Fruit fly (Drosophila melanogaster) whole organism, embryonic: ENCODE data around the gene asun.

ENCODE experiments used
- Adf1 ChIP-seq: fragments of 200-800 bp; sonication (Bioruptor generic); IDR thresholded peaks from 2 replicates; pipeline ENCODE4 v1.3.6; 2022; ENCODE audit warnings: missing biosample characterization, missing genetic modification characterization
- Bdp1 ChIP-seq: fragments of 200-800 bp; sonication (Bioruptor generic); optimal IDR thresholded peaks from 3 replicates; lab custom pipeline; 2016; ENCODE audit warnings: missing biosample characterization, missing genetic modification characterization
- CG10274 ChIP-seq: fragments of 200-800 bp; sonication (Bioruptor generic); optimal IDR thresholded peaks from 3 replicates; lab custom pipeline; 2017; ENCODE audit warnings: missing biosample characterization, mild to moderate bottlenecking, missing genetic modification characterization
- CG10431 ChIP-seq: fragments of 200-800 bp; sonication (Bioruptor generic); optimal IDR thresholded peaks from 3 replicates; lab custom pipeline; 2018; ENCODE audit warnings: missing biosample characterization, mild to moderate bottlenecking, missing genetic modification characterization
- CG10462 ChIP-seq: fragments of 200-800 bp; sonication (Bioruptor generic); optimal IDR thresholded peaks from 2 replicates; lab custom pipeline; 2016; ENCODE audit warnings: missing biosample characterization, missing genetic modification characterization
- CG12219 ChIP-seq: fragments of 200-800 bp; sonication (Bioruptor generic); optimal IDR thresholded peaks from 3 replicates; lab custom pipeline; 2018; ENCODE audit warnings: missing biosample characterization, mild to moderate bottlenecking, missing genetic modification characterization
- CG13296 ChIP-seq: fragments of 200-800 bp; sonication (Bioruptor generic); optimal IDR thresholded peaks from 3 replicates; lab custom pipeline; 2018; ENCODE audit warnings: missing biosample characterization, mild to moderate bottlenecking, missing genetic modification characterization
- CG13624 ChIP-seq: fragments of 200-800 bp; sonication (Bioruptor generic); optimal IDR thresholded peaks from 2 replicates; lab custom pipeline; 2016; ENCODE audit warnings: missing biosample characterization, missing genetic modification characterization
- CG14860 ChIP-seq: fragments of 200-800 bp; sonication (Bioruptor generic); IDR thresholded peaks from 3 replicates; pipeline ENCODE4 v1.3.6; 2022; ENCODE audit warnings: missing biosample characterization, missing genetic modification characterization; ENCODE audit not compliant: partially characterized antibody
- CG16815 ChIP-seq: fragments of 200-800 bp; sonication (Bioruptor generic); optimal IDR thresholded peaks from 3 replicates; lab custom pipeline; 2017; ENCODE audit warnings: missing biosample characterization, mild to moderate bottlenecking, missing genetic modification characterization
- CG17361 ChIP-seq: fragments of 200-800 bp; sonication (Bioruptor generic); IDR thresholded peaks from 3 replicates; pipeline ENCODE4 v1.3.6; 2022; ENCODE audit warnings: missing biosample characterization, missing genetic modification characterization
- CG32532 ChIP-seq: fragments of 200-800 bp; sonication (Bioruptor generic); IDR thresholded peaks from 2 replicates; pipeline ENCODE4 v1.3.6; 2022; ENCODE audit warnings: missing biosample characterization, missing genetic modification characterization
- CG3407 ChIP-seq: fragments of 200-800 bp; sonication (Bioruptor generic); optimal IDR thresholded peaks from 2 replicates; lab custom pipeline; 2018; ENCODE audit warnings: missing biosample characterization, mild to moderate bottlenecking, missing genetic modification characterization
- CG6683 ChIP-seq: fragments of 200-800 bp; sonication (Bioruptor generic); optimal IDR thresholded peaks from 2 replicates; lab custom pipeline; 2017; ENCODE audit warnings: missing biosample characterization, mild to moderate bottlenecking, missing genetic modification characterization, missing genetic modification reagents
- CG7928 ChIP-seq: fragments of 200-800 bp; sonication (Bioruptor generic); optimal IDR thresholded peaks from 2 replicates; lab custom pipeline; 2017; ENCODE audit warnings: missing biosample characterization, mild to moderate bottlenecking, missing genetic modification characterization
- CG8089 ChIP-seq: fragments of 200-800 bp; sonication (Bioruptor generic); optimal IDR thresholded peaks from 3 replicates; lab custom pipeline; 2016; ENCODE audit warnings: missing biosample characterization, missing genetic modification characterization
- Camta ChIP-seq: fragments of 200-800 bp; sonication (Bioruptor generic); optimal IDR thresholded peaks from 2 replicates; lab custom pipeline; 2016; ENCODE audit warnings: missing biosample characterization, missing genetic modification characterization
- E2f2 ChIP-seq: fragments of 200-800 bp; sonication (Bioruptor generic); IDR thresholded peaks from 2 replicates; pipeline ENCODE4 v1.3.6; 2022; ENCODE audit warnings: missing biosample characterization, missing genetic modification characterization
- Med ChIP-seq: fragments of 200-800 bp; sonication (Bioruptor generic); peaks from one replicate; lab custom pipeline; 2016; ENCODE audit warnings: missing biosample characterization, missing genetic modification characterization, mild to moderate bottlenecking, inconsistent platforms, moderate library complexity
- NC2β ChIP-seq: fragments of 200-800 bp; sonication (Bioruptor generic); optimal IDR thresholded peaks from 2 replicates; lab custom pipeline; 2016; ENCODE audit warnings: missing biosample characterization, missing genetic modification characterization
- NK7.1 ChIP-seq: fragments of 200-800 bp; sonication (Bioruptor generic); optimal IDR thresholded peaks from 3 replicates; lab custom pipeline; 2016; ENCODE audit warnings: missing biosample characterization, missing genetic modification characterization
- Poxn ChIP-seq: fragments of 200-800 bp; sonication (Bioruptor generic); IDR thresholded peaks from 2 replicates; pipeline ENCODE4 v1.3.6; 2022; ENCODE audit warnings: missing biosample characterization, missing genetic modification characterization
- al ChIP-seq: fragments of 200-800 bp; sonication (Bioruptor generic); IDR thresholded peaks from 2 replicates; pipeline ENCODE4 v1.3.6; 2022; ENCODE audit warnings: missing biosample characterization, missing genetic modification characterization
- cg ChIP-seq: fragments of 200-800 bp; sonication (Bioruptor generic); optimal IDR thresholded peaks from 3 replicates; lab custom pipeline; 2019; ENCODE audit warnings: missing biosample characterization, mild to moderate bottlenecking, missing genetic modification characterization, moderate library complexity
- eve ChIP-seq, 2 experiments: fragments of >200 bp; optimal IDR thresholded peaks; 2 replicates each; lab custom pipeline; 2017; ENCODE audit warnings: missing biosample characterization in 2 of 2, missing genetic modification characterization in 2 of 2
- gcm2 ChIP-seq: fragments of 200-800 bp; sonication (Bioruptor generic); optimal IDR thresholded peaks from 2 replicates; lab custom pipeline; 2016; ENCODE audit warnings: missing biosample characterization, missing genetic modification characterization
- gsb-n ChIP-seq: fragments of 200-800 bp; sonication (Bioruptor generic); optimal IDR thresholded peaks from 3 replicates; lab custom pipeline; 2018; ENCODE audit warnings: missing biosample characterization, mild to moderate bottlenecking, missing genetic modification characterization
- gt ChIP-seq: fragments of 200-800 bp; sonication (Bioruptor generic); IDR thresholded peaks from 2 replicates; pipeline ENCODE4 v1.3.6; 2022; ENCODE audit warnings: missing biosample characterization, missing genetic modification characterization
- ken ChIP-seq: fragments of 200-800 bp; sonication (Bioruptor generic); IDR thresholded peaks from 3 replicates; pipeline ENCODE4 v1.3.6; 2022; ENCODE audit warnings: missing biosample characterization, missing genetic modification characterization
- mam ChIP-seq: fragments of 200-800 bp; sonication (Bioruptor generic); optimal IDR thresholded peaks from 3 replicates; lab custom pipeline; 2016; ENCODE audit warnings: missing biosample characterization, missing genetic modification characterization
- onecut ChIP-seq: fragments of 200-800 bp; sonication (Bioruptor generic); IDR thresholded peaks from 2 replicates; pipeline ENCODE4 v1.3.6; 2022; ENCODE audit warnings: missing biosample characterization, missing genetic modification characterization
- pho ChIP-seq: fragments of 200-800 bp; sonication (Bioruptor generic); optimal IDR thresholded peaks from 2 replicates; lab custom pipeline; 2016; ENCODE audit warnings: missing biosample characterization, missing genetic modification characterization
- psq ChIP-seq: fragments of 200-800 bp; sonication (Bioruptor generic); optimal IDR thresholded peaks from 2 replicates; lab custom pipeline; 2017; ENCODE audit warnings: missing biosample characterization, missing genetic modification characterization
- seq ChIP-seq: fragments of 200-800 bp; sonication (Bioruptor generic); IDR thresholded peaks from 2 replicates; pipeline ENCODE4 v1.3.6; 2022; ENCODE audit warnings: missing biosample characterization, missing genetic modification characterization
- sob ChIP-seq: fragments of 200-800 bp; sonication (Bioruptor generic); IDR thresholded peaks from 2 replicates; pipeline ENCODE4 v1.3.6; 2022; ENCODE audit warnings: missing biosample characterization, missing genetic modification characterization
- ssp ChIP-seq: fragments of 200-800 bp; sonication (Bioruptor generic); IDR thresholded peaks from 2 replicates; pipeline ENCODE4 v1.3.6; 2022; ENCODE audit warnings: missing biosample characterization, missing genetic modification characterization
- stc ChIP-seq: fragments of 200-800 bp; sonication (Bioruptor generic); IDR thresholded peaks from 2 replicates; pipeline ENCODE4 v1.3.6; 2022; ENCODE audit warnings: missing biosample characterization, missing genetic modification characterization
- unc-4 ChIP-seq: fragments of 200-800 bp; sonication (Bioruptor generic); IDR thresholded peaks from 2 replicates; pipeline ENCODE4 v1.3.6; 2022; ENCODE audit warnings: missing biosample characterization, missing genetic modification characterization; ENCODE audit not compliant: partially characterized antibody
- wdn ChIP-seq: fragments of 200-800 bp; sonication (Bioruptor generic); IDR thresholded peaks from 2 replicates; pipeline ENCODE4 v1.3.6; 2022; ENCODE audit warnings: missing biosample characterization, missing genetic modification characterization
- zfh1 ChIP-seq: fragments of 200-800 bp; sonication (Bioruptor generic); IDR thresholded peaks from 3 replicates; pipeline ENCODE4 v1.3.6; 2022; ENCODE audit warnings: missing biosample characterization, missing genetic modification characterization

The asun gene

DNA sequence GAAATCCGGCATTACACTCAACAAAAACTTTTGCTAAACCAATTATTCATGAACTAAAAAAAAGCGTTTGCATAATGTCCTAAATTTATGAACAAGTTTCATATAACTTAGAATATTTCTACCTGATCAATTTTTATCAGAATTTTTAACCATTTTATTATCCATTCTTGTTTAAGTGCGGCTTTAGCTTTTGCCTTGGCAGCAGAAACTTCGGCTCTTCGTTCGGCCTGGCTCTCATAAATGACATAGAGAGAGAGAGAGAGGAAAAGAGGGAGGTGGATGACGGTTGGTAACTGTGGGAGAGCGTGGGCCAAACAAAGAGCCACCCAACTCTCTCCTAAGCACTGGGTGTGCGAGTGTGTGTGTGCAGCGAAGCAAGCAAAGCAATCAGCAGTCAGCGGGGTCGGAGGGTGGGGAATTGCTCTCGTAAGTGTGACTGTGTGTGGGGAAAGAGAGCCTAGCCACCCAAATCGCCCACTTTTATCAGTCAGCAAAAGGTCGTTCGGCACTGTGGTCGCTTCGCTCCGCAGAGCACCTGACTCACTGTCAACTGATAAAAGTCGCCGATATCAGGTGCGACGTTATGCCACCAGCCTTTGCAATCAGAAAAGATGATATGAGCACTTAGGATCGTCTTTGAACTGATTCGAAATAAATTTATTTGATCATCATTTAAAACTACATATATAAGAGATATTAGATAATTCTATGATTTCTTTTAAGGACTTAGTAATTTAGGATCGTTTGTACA lies 39.5 kb upstream of the asun start (continued):
- no peak for TF ChIP-seq CG17361 (GFP tag; lab: Robert Waterston, UW)
- no peak for TF ChIP-seq ken (GFP tag; lab: Robert Waterston, UW)
- no peak for TF ChIP-seq stc (GFP tag; lab: Robert Waterston, UW)
- TF ChIP-seq unc-4 (GFP tag; lab: Robert Waterston, UW), result no peak
- TF ChIP-seq pho, result peak; percentile 96
- TF ChIP-seq CG7928 (GFP tag; lab: Kevin White, UChicago), result peak; percentile 76
- TF ChIP-seq CG10462 (GFP tag; lab: Kevin White, UChicago), result peak; percentile 95
- peak; percentile 80 for TF ChIP-seq CG10274 (GFP tag; lab: Kevin White, UChicago)
- no peak for TF ChIP-seq CG14860 (GFP tag; lab: Robert Waterston, UW)
- peak; percentile 98 for TF ChIP-seq CG6683 (GFP tag; lab: Kevin White, UChicago)
- peak; percentile 94 for TF ChIP-seq CG8089 (GFP tag; lab: Kevin White, UChicago)
- no peak for TF ChIP-seq al (GFP tag; lab: Robert Waterston, UW)
- TF ChIP-seq Adf1 (GFP tag; lab: Robert Waterston, UW), result no peak
- peak; percentile 97 for TF ChIP-seq NK7.1 (GFP tag; lab: Kevin White, UChicago)
- TF ChIP-seq CG13624 (GFP tag; lab: Kevin White, UChicago), result peak; percentile 98
- no peak for TF ChIP-seq ssp (GFP tag; lab: Robert Waterston, UW)
- peak; percentile 96 for TF ChIP-seq NC2β
- peak in 1 of 2 experiments; percentile 99 for TF ChIP-seq eve (GFP tag; optimal IDR thresholded peaks at IDR 0.05; lab: Kevin White, UChicago)
- TF ChIP-seq gt (GFP tag; lab: Robert Waterston, UW), result no peak
- peak; percentile 88 for TF ChIP-seq Bdp1 (GFP tag; lab: Kevin White, UChicago)
- peak; percentile 96 for TF ChIP-seq CG3407 (GFP tag; lab: Kevin White, UChicago)
- no peak for TF ChIP-seq CG32532 (GFP tag; lab: Robert Waterston, UW)
- peak; percentile 99 for TF ChIP-seq Med
- TF ChIP-seq psq (GFP tag; lab: Kevin White, UChicago), result peak; percentile 90
- TF ChIP-seq wdn (GFP tag; lab: Robert Waterston, UW), result no peak
- no peak for TF ChIP-seq seq (GFP tag; lab: Robert Waterston, UW)
- peak; percentile 93 for TF ChIP-seq gcm2 (GFP tag; lab: Kevin White, UChicago)
- TF ChIP-seq mam (GFP tag; lab: Kevin White, UChicago), result peak; percentile 97
- no peak for TF ChIP-seq Poxn (GFP tag; lab: Robert Waterston, UW)
- TF ChIP-seq CG13296 (GFP tag; lab: Kevin White, UChicago), result peak; percentile 98
- peak; percentile 95 for TF ChIP-seq CG10431 (GFP tag; lab: Kevin White, UChicago)
- TF ChIP-seq gsb-n (tag; lab: Kevin White, UChicago), result peak; percentile 99
- peak; percentile 95 for TF ChIP-seq CG12219
- peak; percentile 91 for TF ChIP-seq cg
- no peak for TF ChIP-seq sob
- TF ChIP-seq E2f2 (GFP tag; lab: Robert Waterston, UW), result no peak
- TF ChIP-seq Camta (GFP tag; lab: Kevin White, UChicago), result peak; percentile 97
- no peak for TF ChIP-seq zfh1 (GFP tag; lab: Robert Waterston, UW)
- TF ChIP-seq CG16815 (GFP tag; lab: Kevin White, UChicago), result peak; percentile 89

dm6 chr3R:16225351-16225750 lies 38.7 kb upstream of the asun start, which contains the start of gene tara:
tara (plus strand) TSS chr3R:16225651.
- TF ChIP-seq onecut (GFP tag; lab: Robert Waterston, UW) (0 out of 2 replicates have a peak, but pooled peaks have one; percentile 10), Bdp1 (GFP tag; lab: Kevin White, UChicago) (no peak)
